Worm (Caenorhabditis elegans) whole organism, L2 larva: Measurements from ENCODE around the gene Y54G2A.52.

Experiments
- ama-1 ChIP-seq: fragments of 150-350 bp; optimal IDR thresholded peaks from 2 replicates; lab custom pipeline; 2018; ENCODE audit warnings: inconsistent platforms
- lsy-2 ChIP-seq, 2 experiments: fragments of 150-350 bp in 1 of 2; sonication (generic microtip) in 1 of 2; optimal IDR thresholded peaks; 2 replicates each; lab custom pipeline; 2014 to 2017; ENCODE audit warnings: missing biosample characterization in 2 of 2, missing genetic modification characterization in 2 of 2
- nhr-11 ChIP-seq: fragments of 150-350 bp; optimal IDR thresholded peaks from 2 replicates; lab custom pipeline; 2014; ENCODE audit warnings: missing biosample characterization, missing genetic modification characterization
- nhr-237 ChIP-seq: fragments of 150-350 bp; optimal IDR thresholded peaks from 2 replicates; lab custom pipeline; 2014; ENCODE audit warnings: missing biosample characterization, missing genetic modification characterization
- skn-1 ChIP-seq: sonication (generic microtip); optimal IDR thresholded peaks from 2 replicates; lab custom pipeline; 2017; ENCODE audit warnings: missing biosample characterization, missing genetic modification characterization
- snpc-4 ChIP-seq: fragments of 150-350 bp; optimal IDR thresholded peaks from 2 replicates; lab custom pipeline; 2014; ENCODE audit warnings: missing biosample characterization, missing genetic modification characterization

DNA sequence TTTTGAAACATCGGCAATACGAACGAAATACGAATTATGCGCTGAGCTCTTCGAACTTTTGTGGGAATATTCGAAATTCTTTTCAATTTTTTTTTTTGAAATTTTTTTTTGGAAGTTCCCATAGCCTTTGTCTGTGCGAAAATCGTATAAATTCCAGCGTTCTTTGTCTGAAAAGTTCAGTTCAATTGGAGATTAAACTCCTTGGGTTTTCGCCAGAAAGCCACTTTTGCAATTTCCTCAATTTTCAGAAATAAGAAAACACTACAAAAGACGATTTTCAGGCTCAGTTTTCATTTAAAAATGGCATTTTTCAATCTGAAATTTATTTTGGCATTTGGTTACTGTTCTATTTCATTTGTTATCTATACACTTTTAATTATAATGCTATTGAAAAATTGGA lies 39.3 kb downstream of the Y54G2A.52 start, which contains the start of gene Y54G2A.38:
- no peak for TF ChIP-seq nhr-237 (tag; lab: Kevin White, UChicago)
- no peak for TF ChIP-seq skn-1 (tag; lab: Kevin White, UChicago)
- no peak for TF ChIP-seq ama-1 (lab: Kevin White, UChicago)
- no peak for TF ChIP-seq lsy-2 (tag; optimal IDR thresholded peaks at IDR 0.05; lab: Kevin White, UChicago)
- no peak for TF ChIP-seq snpc-4 (tag; lab: Kevin White, UChicago)
- no peak for TF ChIP-seq nhr-11 (tag; lab: Kevin White, UChicago)
